Worm (Caenorhabditis elegans): ENCODE results near the gene ptr-13.

ptr-13 gene

DNA sequence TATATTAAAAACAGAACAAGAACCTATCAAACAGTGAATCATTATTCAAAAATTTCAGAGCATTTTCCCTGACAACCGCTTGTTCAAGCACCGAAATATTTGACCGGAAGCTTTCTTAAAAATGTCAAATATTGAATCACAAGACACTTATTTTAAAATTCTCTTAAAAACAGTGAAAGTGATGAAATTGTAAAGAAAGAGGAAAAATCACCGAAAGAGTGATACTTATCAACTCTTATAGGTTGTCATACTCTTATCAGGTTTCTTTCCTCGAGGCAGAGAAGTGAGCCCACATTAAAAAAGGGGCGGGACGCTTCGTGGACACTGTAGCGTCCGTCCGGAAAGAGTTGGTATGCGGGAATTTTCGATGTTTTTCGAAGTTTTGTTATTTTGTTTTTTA, 8.5 kb downstream of the ptr-13 start:
- no peak for TF ChIP-seq unc-86 (tag; optimal IDR thresholded peaks at IDR 0.05)
- no peak for TF ChIP-seq elt-4 (tag; optimal IDR thresholded peaks at IDR 0.05)
- TF ChIP-seq ceh-6 (GFP tag; optimal IDR thresholded peaks at IDR 0.05): no peak
- TF ChIP-seq pqm-1 (tag; optimal IDR thresholded peaks at IDR 0.05): no peak
- peak; percentile 48 for TF ChIP-seq elt-2 (tag; optimal IDR thresholded peaks at IDR 0.05)

DNA sequence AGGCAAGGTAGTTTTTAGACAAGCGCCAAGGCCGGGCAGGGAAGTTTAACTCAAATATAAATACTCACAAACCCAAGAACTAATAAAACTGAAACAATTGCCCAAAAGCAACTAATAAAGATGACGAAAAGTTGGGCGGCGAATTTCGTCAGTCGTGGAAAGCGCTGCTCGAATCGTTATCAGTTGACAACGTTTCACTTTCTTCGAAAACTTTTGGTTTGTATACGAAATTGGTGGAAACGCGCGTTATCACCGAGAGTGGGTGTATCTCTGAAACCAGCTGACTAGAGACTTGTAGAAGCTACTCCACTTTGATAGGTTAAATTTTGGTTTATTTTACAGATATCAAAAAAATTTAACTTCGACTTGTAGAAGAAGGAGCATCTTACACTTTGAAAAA, 9.2 kb downstream of the ptr-13 start:
- TF ChIP-seq lin-11 (tag; optimal IDR thresholded peaks at IDR 0.05) (no peak), ceh-19 (GFP tag; optimal IDR thresholded peaks at IDR 0.05) (no peak), hlh-6 (tag; optimal IDR thresholded peaks at IDR 0.05) (no peak), ceh-31 (tag; optimal IDR thresholded peaks at IDR 0.05) (no peak), gmeb-2 (tag; optimal IDR thresholded peaks at IDR 0.05) (no peak), ceh-34 (tag; optimal IDR thresholded peaks at IDR 0.05) (no peak), ceh-18 (tag; optimal IDR thresholded peaks at IDR 0.05) (no peak), unc-42 (tag; optimal IDR thresholded peaks at IDR 0.05) (no peak), T23F11.4 (GFP tag; optimal IDR thresholded peaks at IDR 0.05) (no peak), tbx-2 (tag; optimal IDR thresholded peaks at IDR 0.05) (no peak), ceh-14 (tag; optimal IDR thresholded peaks at IDR 0.05) (no peak), ztf-16 (tag; optimal IDR thresholded peaks at IDR 0.05) (no peak), sox-2 (GFP tag; IDR thresholded peaks at IDR 0.05) (no peak), nfya-1 (tag; optimal IDR thresholded peaks at IDR 0.05) (no peak), unc-3 (GFP tag; conservative IDR thresholded peaks at IDR 0.05) (no peak), unc-3 (tag; optimal IDR thresholded peaks at IDR 0.05) (no peak), ceh-48 (tag; optimal IDR thresholded peaks at IDR 0.05) (no peak)

DNA sequence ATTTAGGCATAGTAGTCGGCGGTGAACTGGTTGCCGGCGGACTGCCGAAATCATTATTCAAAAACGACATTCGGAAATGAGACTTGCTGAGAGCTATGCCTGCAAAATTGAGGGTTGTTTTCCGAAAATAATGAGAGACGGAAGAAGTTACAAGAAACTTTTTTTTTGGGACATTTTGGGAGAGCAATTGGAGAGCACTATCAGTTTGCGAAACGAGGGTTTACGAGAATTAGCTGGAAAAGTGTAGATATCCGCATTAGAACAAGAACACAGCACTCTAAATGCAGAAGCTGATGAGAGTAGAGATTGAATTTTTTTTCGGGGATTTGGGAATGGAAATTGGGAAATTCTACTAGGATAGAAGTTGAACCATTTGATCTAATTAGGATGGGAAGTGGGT, 9.8 kb downstream of the ptr-13 start, which contains the start of gene pqm-1:
Gene pqm-1 (minus strand): TSS at position 101 of the 400 bp plus-strand sequence.
- TF ChIP-seq nhr-232 (tag; optimal IDR thresholded peaks at IDR 0.05) (no peak), hlh-6 (tag; optimal IDR thresholded peaks at IDR 0.05) (no peak)

DNA sequence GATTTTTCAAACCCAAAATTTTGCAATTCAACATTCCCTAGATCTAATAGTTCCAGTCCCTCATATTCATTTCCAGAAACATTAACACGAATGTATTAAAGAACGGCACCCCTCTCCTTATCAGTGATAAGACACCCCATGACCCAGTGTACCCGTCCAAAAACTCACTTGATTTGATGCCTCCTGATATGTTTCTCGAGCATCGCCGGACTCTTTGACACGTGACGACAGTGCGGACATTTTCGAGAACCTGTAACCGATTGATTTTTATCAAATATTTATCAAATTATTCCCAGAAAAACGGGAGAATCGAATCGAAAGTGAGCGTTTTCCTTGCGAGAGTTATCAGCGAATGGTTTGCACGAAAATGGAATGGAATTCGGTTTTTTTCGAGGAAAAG, 11.3 kb downstream of the ptr-13 start:
- TF ChIP-seq pax-1 (tag; optimal IDR thresholded peaks at IDR 0.05): no peak
- TF ChIP-seq madf-2 (tag; optimal IDR thresholded peaks at IDR 0.05): no peak
- no peak for TF ChIP-seq ceh-45 (GFP tag; IDR thresholded peaks at IDR 0.05)
- TF ChIP-seq ceh-31 (tag; optimal IDR thresholded peaks at IDR 0.05): no peak
- TF ChIP-seq ceh-24 (tag; optimal IDR thresholded peaks at IDR 0.05): no peak
- peak; percentile 80 for TF ChIP-seq elt-2 (tag; optimal IDR thresholded peaks at IDR 0.05)
- no peak for TF ChIP-seq hlh-15 (tag; optimal IDR thresholded peaks at IDR 0.05)
- no peak for TF ChIP-seq zip-5 (tag; optimal IDR thresholded peaks at IDR 0.05)
- no peak for TF ChIP-seq nfya-1 (tag; optimal IDR thresholded peaks at IDR 0.05)
- TF ChIP-seq hlh-30 (tag; optimal IDR thresholded peaks at IDR 0.05; ENCODE audit: insufficient read depth): peak; percentile 26

DNA sequence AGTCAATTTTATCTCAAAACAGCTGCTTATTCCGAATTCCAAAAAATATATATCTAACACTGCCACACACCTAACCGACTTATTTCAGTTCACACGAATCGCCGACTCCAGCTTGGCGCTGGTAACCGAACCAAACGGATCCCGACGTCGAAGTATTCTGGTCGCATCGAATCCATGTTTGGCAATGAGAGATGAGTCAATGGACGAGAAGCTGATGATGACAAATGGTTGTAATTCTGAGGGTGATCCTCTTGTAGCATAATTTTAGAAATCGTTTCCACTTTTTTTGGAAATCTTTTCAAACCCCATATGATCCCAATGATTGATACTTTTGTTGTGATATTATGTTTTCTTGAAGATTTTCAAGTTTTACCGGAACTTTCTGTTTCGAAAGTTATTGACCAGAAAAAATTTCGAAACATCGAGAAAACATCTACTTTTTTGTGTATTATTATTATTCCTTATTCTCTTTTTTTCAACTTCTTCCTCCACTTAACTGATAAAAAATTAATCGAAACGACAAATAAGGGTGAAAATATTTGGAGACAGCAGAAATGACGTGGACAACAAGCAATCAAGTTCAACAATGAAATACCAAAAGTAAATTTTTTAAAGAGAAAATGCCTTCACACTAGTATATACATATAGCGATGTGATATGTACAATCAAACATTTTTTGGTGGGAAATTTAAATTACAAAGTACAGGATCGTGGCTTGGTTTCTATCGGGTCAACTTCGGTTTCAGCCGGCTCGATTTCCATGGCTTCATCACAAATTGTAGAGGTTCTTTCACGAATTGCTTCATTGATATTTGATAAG, 12.2 kb downstream of the ptr-13 start:
- TF ChIP-seq eyg-1 (tag; optimal IDR thresholded peaks at IDR 0.05) (no peak), hlh-8 (tag; optimal IDR thresholded peaks at IDR 0.05) (no peak), mec-3 (tag; optimal IDR thresholded peaks at IDR 0.05; ENCODE audit: borderline replicate concordance) (no peak), pqm-1 (tag; optimal IDR thresholded peaks at IDR 0.05) (no peak), ceh-18 (tag; optimal IDR thresholded peaks at IDR 0.05) (no peak), sdc-2 (tag; optimal IDR thresholded peaks at IDR 0.05) (no peak), ceh-48 (tag; optimal IDR thresholded peaks at IDR 0.05) (no peak), C08G9.2 (tag; optimal IDR thresholded peaks at IDR 0.05) (no peak), pros-1 (tag; optimal IDR thresholded peaks at IDR 0.05) (no peak), elt-4 (tag; optimal IDR thresholded peaks at IDR 0.05) (no peak), K02D7.2 (tag; optimal IDR thresholded peaks at IDR 0.05) (no peak), ref-2 (tag; optimal IDR thresholded peaks at IDR 0.05) (no peak), fkh-10 (GFP tag; optimal IDR thresholded peaks at IDR 0.05) (no peak), T23F11.4 (GFP tag; optimal IDR thresholded peaks at IDR 0.05) (no peak), lin-11 (tag; optimal IDR thresholded peaks at IDR 0.05) (no peak), fkh-6 (tag; optimal IDR thresholded peaks at IDR 0.05) (no peak), pha-2 (tag; optimal IDR thresholded peaks at IDR 0.05) (no peak)

Data from whole organism, late embryonic.